Worm (Caenorhabditis elegans) whole organism, L4 larva: ENCODE data around the gene fzr-1.

Experiments used
- F10B5.3 ChIP-seq: sonication (generic microtip); optimal IDR thresholded peaks from 2 replicates; lab custom pipeline; 2016; ENCODE audit warnings: mild to moderate bottlenecking, missing genetic modification characterization, missing compliant biosample characterization
- F37D6.2 ChIP-seq: sonication (generic microtip); optimal IDR thresholded peaks from 2 replicates; lab custom pipeline; 2016; ENCODE audit warnings: mild to moderate bottlenecking, missing genetic modification characterization, missing compliant biosample characterization
- F44E2.7 ChIP-seq: fragments of 200-800 bp; sonication (Bioruptor generic); IDR thresholded peaks from 2 replicates; pipeline ENCODE4 v2.1.2; 2022; ENCODE audit warnings: missing genetic modification characterization, missing compliant biosample characterization
- T20F7.1 ChIP-seq: fragments of 200-800 bp; sonication (Bioruptor generic); optimal IDR thresholded peaks from 2 replicates; lab custom pipeline; 2018; ENCODE audit warnings: mild to moderate bottlenecking, missing genetic modification characterization, missing compliant biosample characterization
- T26A8.4 ChIP-seq: fragments of 200-800 bp; sonication (Bioruptor generic); IDR thresholded peaks from 2 replicates; pipeline ENCODE4 v1.3.6; 2022; ENCODE audit warnings: missing genetic modification characterization, missing compliant biosample characterization
- ZK337.2 ChIP-seq: fragments of 200-800 bp; sonication (Bioruptor generic); IDR thresholded peaks from 2 replicates; pipeline ENCODE4 v1.3.6; 2022; ENCODE audit warnings: missing genetic modification reagents, missing genetic modification characterization, missing compliant biosample characterization
- arid-1 ChIP-seq: fragments of 200-800 bp; sonication (Bioruptor generic); conservative IDR thresholded peaks from 2 replicates; pipeline ENCODE4 v1.3.6; 2022; ENCODE audit warnings: missing genetic modification reagents, missing genetic modification characterization, missing compliant biosample characterization
- attf-4 ChIP-seq: sonication (generic microtip); optimal IDR thresholded peaks from 3 replicates; lab custom pipeline; 2017; ENCODE audit warnings: missing biosample characterization, missing genetic modification characterization
- ceh-20 ChIP-seq: fragments of 200-800 bp; sonication (Bioruptor generic); IDR thresholded peaks from 2 replicates; pipeline ENCODE4 v1.3.6; 2022; ENCODE audit warnings: missing genetic modification reagents, missing genetic modification characterization, missing compliant biosample characterization
- ceh-32 ChIP-seq: sonication (generic microtip); optimal IDR thresholded peaks from 2 replicates; lab custom pipeline; 2016; ENCODE audit warnings: mild to moderate bottlenecking, missing genetic modification characterization, missing compliant biosample characterization; ENCODE audit not compliant: poor library complexity
- ceh-82 ChIP-seq: sonication (generic microtip); optimal IDR thresholded peaks from 2 replicates; lab custom pipeline; 2017; ENCODE audit warnings: missing biosample characterization, missing genetic modification characterization
- cey-2 ChIP-seq: sonication (generic microtip); optimal IDR thresholded peaks from 3 replicates; lab custom pipeline; 2017; ENCODE audit warnings: missing genetic modification characterization, mild to moderate bottlenecking, missing compliant biosample characterization, antibody characterized with exemption, borderline replicate concordance; ENCODE audit not compliant: insufficient read depth
- ctbp-1 ChIP-seq: fragments of 200-800 bp; sonication (Bioruptor generic); IDR thresholded peaks from 2 replicates; pipeline ENCODE4 v1.3.6; 2022; ENCODE audit warnings: missing genetic modification reagents, missing genetic modification characterization, missing compliant biosample characterization
- daf-12 ChIP-seq: fragments of 150-350 bp; optimal IDR thresholded peaks from 2 replicates; lab custom pipeline; 2014; ENCODE audit warnings: missing biosample characterization, missing genetic modification reagents, missing genetic modification characterization
- daf-16 ChIP-seq, 3 experiments: sonication (generic microtip); optimal IDR thresholded peaks; 2 replicates each; lab custom pipeline; 2016 to 2017; ENCODE audit warnings: missing genetic modification characterization in 3 of 3, missing genetic modification reagents in 3 of 3, mild to moderate bottlenecking in 2 of 3, missing compliant biosample characterization in 2 of 3, missing biosample characterization in 1 of 3, moderate library complexity in 1 of 3
- daf-19 ChIP-seq: fragments of 200-800 bp; sonication (Bioruptor generic); conservative IDR thresholded peaks from 2 replicates; pipeline ENCODE4 v1.3.6; 2022; ENCODE audit warnings: missing genetic modification characterization, missing compliant biosample characterization
- daf-8 ChIP-seq: fragments of 200-800 bp; sonication (Bioruptor generic); IDR thresholded peaks from 2 replicates; pipeline ENCODE4 v1.3.6; 2022; ENCODE audit warnings: missing genetic modification characterization, missing compliant biosample characterization
- dmd-8 ChIP-seq: fragments of 200-800 bp; sonication (Bioruptor generic); IDR thresholded peaks from 2 replicates; pipeline ENCODE4 v1.3.6; 2022; ENCODE audit warnings: missing genetic modification characterization, missing compliant biosample characterization
- dpl-1 ChIP-seq: fragments of 150-350 bp; optimal IDR thresholded peaks from 2 replicates; lab custom pipeline; 2014; ENCODE audit warnings: missing biosample characterization, missing genetic modification reagents, missing genetic modification characterization
- egl-27 ChIP-seq: sonication (generic microtip); optimal IDR thresholded peaks from 3 replicates; lab custom pipeline; 2017; ENCODE audit warnings: missing biosample characterization, missing genetic modification reagents, missing genetic modification characterization
- fos-1 ChIP-seq: fragments of 150-350 bp; optimal IDR thresholded peaks from 2 replicates; lab custom pipeline; 2014; ENCODE audit warnings: missing biosample characterization, missing genetic modification characterization
- hlh-11 ChIP-seq: fragments of 200-800 bp; sonication (Bioruptor generic); optimal IDR thresholded peaks from 2 replicates; lab custom pipeline; 2018; ENCODE audit warnings: mild to moderate bottlenecking, missing genetic modification characterization, missing compliant biosample characterization
- hmg-1.1 ChIP-seq: fragments of 200-800 bp; sonication (Bioruptor generic); IDR thresholded peaks from 2 replicates; pipeline ENCODE4 v1.3.6; 2022; ENCODE audit warnings: missing genetic modification reagents, missing genetic modification characterization, missing compliant biosample characterization
- lin-1 ChIP-seq: fragments of 200-800 bp; sonication (Bioruptor generic); IDR thresholded peaks from 2 replicates; pipeline ENCODE4 v1.3.6; 2022; ENCODE audit warnings: missing genetic modification reagents, missing genetic modification characterization, missing compliant biosample characterization
- lin-15B ChIP-seq: fragments of 150-350 bp; sonication (generic microtip); optimal IDR thresholded peaks from 3 replicates; lab custom pipeline; 2014; ENCODE audit warnings: missing biosample characterization, missing genetic modification characterization
- lin-29 ChIP-seq: fragments of 200-800 bp; sonication (Bioruptor generic); IDR thresholded peaks from 2 replicates; pipeline ENCODE4 v1.3.6; 2022; ENCODE audit warnings: missing genetic modification reagents, missing genetic modification characterization, missing compliant biosample characterization
- lin-39 ChIP-seq: fragments of 150-350 bp; optimal IDR thresholded peaks from 2 replicates; lab custom pipeline; 2014; ENCODE audit warnings: missing biosample characterization, missing genetic modification reagents, missing genetic modification characterization
- lir-3 ChIP-seq: sonication (generic microtip); optimal IDR thresholded peaks from 2 replicates; lab custom pipeline; 2016; ENCODE audit warnings: mild to moderate bottlenecking, missing genetic modification characterization, missing compliant biosample characterization
- lsy-2 ChIP-seq, 2 experiments: fragments of 150-350 bp in 1 of 2; sonication (generic microtip) in 1 of 2; optimal IDR thresholded peaks; 2 replicates each; lab custom pipeline; 2014 to 2017; ENCODE audit warnings: missing biosample characterization in 2 of 2, missing genetic modification characterization in 2 of 2
- madf-5 ChIP-seq, 2 experiments: fragments of 200-800 bp; sonication (Bioruptor generic); IDR thresholded peaks; 2 replicates each; pipeline ENCODE4 v1.3.6; 2022; ENCODE audit warnings: missing compliant biosample characterization in 2 of 2, missing genetic modification characterization in 2 of 2
- madf-9 ChIP-seq: fragments of 200-800 bp; sonication (Bioruptor generic); conservative IDR thresholded peaks from 2 replicates; pipeline ENCODE4 v1.3.6; 2022; ENCODE audit warnings: missing genetic modification reagents, missing genetic modification characterization, missing compliant biosample characterization
- mdt-29 ChIP-seq: fragments of 200-800 bp; sonication (Bioruptor generic); IDR thresholded peaks from 2 replicates; pipeline ENCODE4 v1.3.6; 2022; ENCODE audit warnings: missing genetic modification reagents, missing genetic modification characterization, missing compliant biosample characterization
- mes-2 ChIP-seq: sonication (generic microtip); optimal IDR thresholded peaks from 2 replicates; lab custom pipeline; 2016; ENCODE audit warnings: missing genotype, mild to moderate bottlenecking, missing genetic modification characterization, missing compliant biosample characterization; ENCODE audit not compliant: poor library complexity, severe bottlenecking
- nhr-10 ChIP-seq: fragments of 150-350 bp; optimal IDR thresholded peaks from 2 replicates; lab custom pipeline; 2014; ENCODE audit warnings: missing biosample characterization, missing genetic modification characterization
- nhr-111 ChIP-seq: fragments of 200-800 bp; sonication (Bioruptor generic); optimal IDR thresholded peaks from 2 replicates; lab custom pipeline; 2018; ENCODE audit warnings: mild to moderate bottlenecking, missing genetic modification characterization, missing compliant biosample characterization
- nhr-25 ChIP-seq: sonication (generic microtip); optimal IDR thresholded peaks from 2 replicates; lab custom pipeline; 2017; ENCODE audit warnings: missing genetic modification characterization, mild to moderate bottlenecking, missing compliant biosample characterization, antibody characterized with exemption, moderate library complexity, borderline replicate concordance; ENCODE audit not compliant: insufficient read depth
- nhr-28 ChIP-seq: fragments of 150-350 bp; optimal IDR thresholded peaks from 2 replicates; lab custom pipeline; 2014; ENCODE audit warnings: missing biosample characterization, missing genetic modification characterization
- nhr-41 ChIP-seq: fragments of 200-800 bp; sonication (Bioruptor generic); IDR thresholded peaks from 2 replicates; pipeline ENCODE4 v1.3.6; 2022; ENCODE audit warnings: missing genetic modification reagents, missing genetic modification characterization, missing compliant biosample characterization
- nhr-48 ChIP-seq: sonication (generic microtip); optimal IDR thresholded peaks from 2 replicates; lab custom pipeline; 2016; ENCODE audit warnings: mild to moderate bottlenecking, missing genetic modification characterization, missing compliant biosample characterization
- nhr-6 ChIP-seq: fragments of 150-350 bp; optimal IDR thresholded peaks from 2 replicates; lab custom pipeline; 2014; ENCODE audit warnings: missing biosample characterization, missing genetic modification characterization
- nhr-77 ChIP-seq: fragments of 150-350 bp; optimal IDR thresholded peaks from 2 replicates; lab custom pipeline; 2014; ENCODE audit warnings: missing biosample characterization, missing genetic modification characterization
- php-3 ChIP-seq: fragments of 200-800 bp; sonication (Bioruptor generic); IDR thresholded peaks from 2 replicates; pipeline ENCODE4 v1.3.6; 2022; ENCODE audit warnings: missing genetic modification reagents, missing genetic modification characterization, missing compliant biosample characterization
- rbr-2 ChIP-seq: sonication (generic microtip); optimal IDR thresholded peaks from 2 replicates; lab custom pipeline; 2016; ENCODE audit warnings: missing genotype, missing genetic modification characterization, missing compliant biosample characterization
- saeg-2 ChIP-seq: fragments of 200-800 bp; sonication (Bioruptor generic); IDR thresholded peaks from 2 replicates; pipeline ENCODE4 v1.3.6; 2022; ENCODE audit warnings: missing genetic modification reagents, missing genetic modification characterization, missing compliant biosample characterization
- sdz-12 ChIP-seq: fragments of 200-800 bp; sonication (Bioruptor generic); optimal IDR thresholded peaks from 2 replicates; lab custom pipeline; 2018; ENCODE audit warnings: mild to moderate bottlenecking, missing genetic modification characterization, missing compliant biosample characterization
- skn-1 ChIP-seq: fragments of 150-350 bp; optimal IDR thresholded peaks from 2 replicates; lab custom pipeline; 2014; ENCODE audit warnings: missing biosample characterization, missing genetic modification characterization
- snpc-4 ChIP-seq: fragments of 150-350 bp; optimal IDR thresholded peaks from 2 replicates; lab custom pipeline; 2014; ENCODE audit warnings: missing biosample characterization, missing genetic modification characterization
- unc-39 ChIP-seq: sonication (generic microtip); optimal IDR thresholded peaks from 2 replicates; lab custom pipeline; 2017; ENCODE audit warnings: missing biosample characterization, missing genetic modification characterization
- vab-7 ChIP-seq: fragments of 200-800 bp; sonication (Bioruptor generic); IDR thresholded peaks from 2 replicates; pipeline ENCODE4 v1.3.6; 2022; ENCODE audit warnings: missing genetic modification reagents, missing genetic modification characterization, missing compliant biosample characterization
- zip-11 ChIP-seq: fragments of 200-800 bp; sonication (Bioruptor generic); IDR thresholded peaks from 2 replicates; pipeline ENCODE4 v1.3.6; 2022; ENCODE audit warnings: missing genetic modification characterization, missing compliant biosample characterization
- ztf-7 ChIP-seq: fragments of 150-350 bp; optimal IDR thresholded peaks from 2 replicates; lab custom pipeline; 2014; ENCODE audit warnings: missing biosample characterization, missing genetic modification characterization

Gene fzr-1

ce11 chrII:9619402-9619862, 24.8 kb downstream of the fzr-1 start (continued):
- TF ChIP-seq zip-11 (no peak), ceh-82 (tag; lab: Kevin White, UChicago) (no peak), rbr-2 (no peak), dmd-8 (GFP tag; lab: Robert Waterston, UW) (no peak), madf-5 (GFP tag; IDR thresholded peaks at IDR 0.05; lab: Robert Waterston, UW) (no peak), hmg-1.1 (peak; percentile 46), daf-19 (no peak), hlh-11 (peak; percentile 92), snpc-4 (no peak), T20F7.1 (peak; percentile 43), arid-1 (no peak), T26A8.4 (GFP tag; lab: Robert Waterston, UW) (peak; percentile 33), ZK337.2 (GFP tag; lab: Robert Waterston, UW) (no peak), nhr-28 (tag; lab: Kevin White, UChicago) (peak; percentile 93), nhr-48 (no peak), nhr-10 (tag; lab: Kevin White, UChicago) (no peak), ceh-20 (GFP tag; lab: Robert Waterston, UW) (no peak), unc-39 (tag; lab: Kevin White, UChicago) (no peak), nhr-77 (tag; lab: Kevin White, UChicago) (peak; percentile 3), F37D6.2 (no peak), fos-1 (tag; lab: Kevin White, UChicago) (no peak), nhr-6 (tag; lab: Kevin White, UChicago) (no peak), lin-15B (tag; lab: Kevin White, UChicago) (no peak), mes-2 (tag; lab: Kevin White, UChicago) (peak; percentile 39), madf-9 (GFP tag; lab: Robert Waterston, UW) (peak; percentile 44; the same call in 1 of the 2 replicates), sdz-12 (GFP tag; lab: Kevin White, UChicago) (no peak), lir-3 (tag; lab: Kevin White, UChicago) (no peak), nhr-111 (GFP tag; lab: Kevin White, UChicago) (no peak), daf-12 (tag; lab: Kevin White, UChicago) (no peak), lin-29 (GFP tag; lab: Robert Waterston, UW) (no peak), F10B5.3 (tag; lab: Kevin White, UChicago) (no peak), skn-1 (no peak), ceh-32 (no peak), nhr-25 (tag; lab: Kevin White, UChicago) (no peak), daf-16 (GFP tag; optimal IDR thresholded peaks at IDR 0.05; lab: Kevin White, UChicago) (no peak), daf-16 (tag; optimal IDR thresholded peaks at IDR 0.05; lab: Kevin White, UChicago) (peak; percentile 68), ctbp-1 (no peak), cey-2 (tag; lab: Kevin White, UChicago) (no peak), egl-27 (tag; lab: Kevin White, UChicago) (no peak), nhr-41 (0 out of 2 replicates have a peak, but pooled peaks have one; percentile 53), daf-8 (no peak), mdt-29 (GFP tag; lab: Robert Waterston, UW) (no peak), vab-7 (GFP tag; lab: Robert Waterston, UW) (no peak), php-3 (GFP tag; lab: Robert Waterston, UW) (0 out of 2 replicates have a peak, but pooled peaks have one; percentile 36), F44E2.7 (GFP tag; lab: Robert Waterston, UW) (no peak), lin-1 (GFP tag; lab: Robert Waterston, UW) (peak; percentile 56; the same call in 1 of the 2 replicates), ztf-7 (no peak), saeg-2 (GFP tag; lab: Robert Waterston, UW) (0 out of 2 replicates have a peak, but pooled peaks have one; percentile 18), dpl-1 (peak; percentile 37), lsy-2 (tag; optimal IDR thresholded peaks at IDR 0.05; lab: Kevin White, UChicago) (peak; percentile 45 to 48), lin-39 (tag; lab: Kevin White, UChicago) (no peak), attf-4 (tag; lab: Kevin White, UChicago) (no peak)
